Fruit fly (Drosophila melanogaster) whole organism, embryonic: Measurements from ENCODE around the gene CG13829.

Experiments used
- Aef1 ChIP-seq: fragments of 200-800 bp; sonication (Bioruptor generic); IDR thresholded peaks from 3 replicates; pipeline ENCODE4 v1.3.6; 2022; ENCODE audit warnings: missing biosample characterization, missing genetic modification characterization
- Atf6 ChIP-seq: fragments of 200-800 bp; sonication (Bioruptor generic); IDR thresholded peaks from 2 replicates; pipeline ENCODE4 v1.3.6; 2022; ENCODE audit warnings: missing biosample characterization, missing genetic modification characterization
- Bteb2 ChIP-seq: fragments of 200-800 bp; sonication (Bioruptor generic); optimal IDR thresholded peaks from 2 replicates; lab custom pipeline; 2016; ENCODE audit warnings: missing biosample characterization, missing genetic modification characterization
- CG10147 ChIP-seq: fragments of 200-800 bp; sonication (Bioruptor generic); optimal IDR thresholded peaks from 2 replicates; lab custom pipeline; 2019; ENCODE audit warnings: missing biosample characterization, mild to moderate bottlenecking, missing genetic modification characterization, moderate library complexity
- CG10209 ChIP-seq: fragments of 200-800 bp; sonication (Bioruptor generic); optimal IDR thresholded peaks from 3 replicates; lab custom pipeline; 2017; ENCODE audit warnings: missing biosample characterization, mild to moderate bottlenecking, missing genetic modification characterization, missing genetic modification reagents
- CG11456 ChIP-seq: fragments of 200-800 bp; sonication (Bioruptor generic); IDR thresholded peaks from 3 replicates; pipeline ENCODE4 v1.3.6; 2022; ENCODE audit warnings: missing biosample characterization, missing genetic modification characterization
- CG11723 ChIP-seq: fragments of 200-800 bp; sonication (Bioruptor generic); optimal IDR thresholded peaks from 2 replicates; lab custom pipeline; 2017; ENCODE audit warnings: missing biosample characterization, mild to moderate bottlenecking, missing genetic modification characterization
- CG12391 ChIP-seq: fragments of 200-800 bp; sonication (Bioruptor generic); optimal IDR thresholded peaks from 3 replicates; lab custom pipeline; 2018; ENCODE audit warnings: missing biosample characterization, mild to moderate bottlenecking, missing genetic modification characterization, moderate library complexity
- CG13296 ChIP-seq: fragments of 200-800 bp; sonication (Bioruptor generic); optimal IDR thresholded peaks from 3 replicates; lab custom pipeline; 2018; ENCODE audit warnings: missing biosample characterization, mild to moderate bottlenecking, missing genetic modification characterization
- CG14050 ChIP-seq: fragments of 200-800 bp; sonication (Bioruptor generic); IDR thresholded peaks from 3 replicates; pipeline ENCODE4 v1.3.6; 2022; ENCODE audit warnings: missing biosample characterization, missing genetic modification characterization
- CG1602 ChIP-seq: fragments of 200-800 bp; sonication (Bioruptor generic); optimal IDR thresholded peaks from 3 replicates; lab custom pipeline; 2016; ENCODE audit warnings: missing biosample characterization, missing genetic modification characterization
- CG2678 ChIP-seq: fragments of 200-800 bp; sonication (Bioruptor generic); optimal IDR thresholded peaks from 3 replicates; lab custom pipeline; 2019; ENCODE audit warnings: missing biosample characterization, mild to moderate bottlenecking, missing genetic modification characterization, moderate library complexity
- CG31365 ChIP-seq: fragments of 200-800 bp; sonication (Bioruptor generic); optimal IDR thresholded peaks from 2 replicates; lab custom pipeline; 2018; ENCODE audit warnings: missing biosample characterization, mild to moderate bottlenecking, missing genetic modification characterization
- CG32767 ChIP-seq: fragments of 200-800 bp; sonication (Bioruptor generic); IDR thresholded peaks from 2 replicates; pipeline ENCODE4 v1.3.6; 2022; ENCODE audit warnings: missing biosample characterization, missing genetic modification characterization
- CG32772 ChIP-seq: fragments of 200-800 bp; sonication (Bioruptor generic); IDR thresholded peaks from 2 replicates; pipeline ENCODE4 v1.3.6; 2022; ENCODE audit warnings: missing biosample characterization, missing genetic modification characterization
- CG3281 ChIP-seq: fragments of 200-800 bp; sonication (Bioruptor generic); optimal IDR thresholded peaks from 3 replicates; lab custom pipeline; 2017; ENCODE audit warnings: missing biosample characterization, mild to moderate bottlenecking, missing genetic modification characterization
- CG33557 ChIP-seq: fragments of 200-800 bp; sonication (Bioruptor generic); optimal IDR thresholded peaks from 2 replicates; lab custom pipeline; 2019; ENCODE audit warnings: missing biosample characterization, mild to moderate bottlenecking, missing genetic modification characterization, moderate library complexity
- CG34224 ChIP-seq: fragments of 200-800 bp; sonication (Bioruptor generic); IDR thresholded peaks from 3 replicates; pipeline ENCODE4 v1.3.6; 2022; ENCODE audit warnings: missing biosample characterization, missing genetic modification characterization; ENCODE audit not compliant: partially characterized antibody
- CG6654 ChIP-seq: fragments of 200-800 bp; sonication (Bioruptor generic); optimal IDR thresholded peaks from 2 replicates; lab custom pipeline; 2017; ENCODE audit warnings: missing biosample characterization, mild to moderate bottlenecking, missing genetic modification characterization
- CG7556 ChIP-seq: fragments of 200-800 bp; sonication (Bioruptor generic); optimal IDR thresholded peaks from 2 replicates; lab custom pipeline; 2017; ENCODE audit warnings: missing biosample characterization, mild to moderate bottlenecking, missing genetic modification characterization
- CG8089 ChIP-seq: fragments of 200-800 bp; sonication (Bioruptor generic); optimal IDR thresholded peaks from 3 replicates; lab custom pipeline; 2016; ENCODE audit warnings: missing biosample characterization, missing genetic modification characterization
- CoRest ChIP-seq: fragments of 200-800 bp; sonication (Bioruptor generic); optimal IDR thresholded peaks from 3 replicates; lab custom pipeline; 2018; ENCODE audit warnings: missing biosample characterization, mild to moderate bottlenecking, missing genetic modification characterization, moderate library complexity
- D ChIP-seq, 2 experiments: fragments of 200-800 bp in 1 of 2; fragments of >200 bp in 1 of 2; sonication (Bioruptor generic) in 1 of 2; optimal IDR thresholded peaks; 2 replicates in 1 of 2; 3 replicates in 1 of 2; lab custom pipeline; 2017; ENCODE audit warnings: mild to moderate bottlenecking in 1 of 2, missing biosample characterization in 1 of 2, missing genetic modification characterization in 1 of 2, missing genetic modification reagents in 1 of 2
- Dip2 ChIP-seq: fragments of 200-800 bp; sonication (Bioruptor generic); IDR thresholded peaks from 2 replicates; pipeline ENCODE4 v1.3.6; 2022; ENCODE audit warnings: missing biosample characterization, missing genetic modification characterization
- GATAe ChIP-seq: fragments of 200-800 bp; sonication (Bioruptor generic); conservative IDR thresholded peaks from 2 replicates; pipeline ENCODE4 v1.3.6; 2022; ENCODE audit warnings: missing biosample characterization, missing genetic modification characterization
- Gsc ChIP-seq: fragments of 200-800 bp; sonication (Bioruptor generic); IDR thresholded peaks from 2 replicates; pipeline ENCODE4 v1.3.6; 2022; ENCODE audit warnings: missing biosample characterization, missing genetic modification characterization
- HLH54F ChIP-seq: fragments of 200-800 bp; sonication (Bioruptor generic); optimal IDR thresholded peaks from 3 replicates; lab custom pipeline; 2016; ENCODE audit warnings: missing biosample characterization, missing genetic modification characterization
- Lpt ChIP-seq: fragments of >200 bp; optimal IDR thresholded peaks from 2 replicates; lab custom pipeline; 2018; ENCODE audit warnings: missing biosample characterization, missing genetic modification characterization
- Spps ChIP-seq: fragments of 200-800 bp; sonication (Bioruptor generic); optimal IDR thresholded peaks from 2 replicates; lab custom pipeline; 2018; ENCODE audit warnings: missing biosample characterization, mild to moderate bottlenecking, missing genetic modification characterization
- Tbp ChIP-seq: fragments of >200 bp; optimal IDR thresholded peaks from 2 replicates; lab custom pipeline; 2018; ENCODE audit warnings: missing biosample characterization, missing genetic modification characterization
- ato ChIP-seq: fragments of 200-800 bp; sonication (Bioruptor generic); IDR thresholded peaks from 2 replicates; pipeline ENCODE4 v1.3.6; 2022; ENCODE audit warnings: missing biosample characterization, missing genetic modification characterization; ENCODE audit not compliant: partially characterized antibody
- az2 ChIP-seq: fragments of 200-800 bp; sonication (Bioruptor generic); optimal IDR thresholded peaks from 3 replicates; lab custom pipeline; 2016; ENCODE audit warnings: missing biosample characterization, missing genetic modification characterization
- chif ChIP-seq, 2 experiments: fragments of 200-800 bp; sonication (Bioruptor generic); optimal IDR thresholded peaks; 3 replicates each; lab custom pipeline; 2016; ENCODE audit warnings: missing biosample characterization in 2 of 2, missing genetic modification characterization in 2 of 2
- da ChIP-seq: fragments of 200-800 bp; sonication (Bioruptor generic); optimal IDR thresholded peaks from 2 replicates; lab custom pipeline; 2016; ENCODE audit warnings: missing biosample characterization, missing genetic modification characterization
- en ChIP-seq: fragments of 200-800 bp; sonication (Bioruptor generic); optimal IDR thresholded peaks from 2 replicates; lab custom pipeline; 2016; ENCODE audit warnings: missing biosample characterization, missing genetic modification characterization
- exex ChIP-seq: fragments of 200-800 bp; sonication (Bioruptor generic); optimal IDR thresholded peaks from 4 replicates; lab custom pipeline; 2018; ENCODE audit warnings: missing biosample characterization, mild to moderate bottlenecking, missing genetic modification characterization, moderate library complexity
- fru ChIP-seq: fragments of >200 bp; optimal IDR thresholded peaks from 2 replicates; lab custom pipeline; 2017
- gcm ChIP-seq: fragments of 200-800 bp; sonication (Bioruptor generic); optimal IDR thresholded peaks from 2 replicates; lab custom pipeline; 2019; ENCODE audit warnings: missing biosample characterization, mild to moderate bottlenecking, missing genetic modification characterization, moderate library complexity
- gsb-n ChIP-seq: fragments of 200-800 bp; sonication (Bioruptor generic); optimal IDR thresholded peaks from 3 replicates; lab custom pipeline; 2018; ENCODE audit warnings: missing biosample characterization, mild to moderate bottlenecking, missing genetic modification characterization
- ind ChIP-seq: fragments of 200-800 bp; sonication (Bioruptor generic); optimal IDR thresholded peaks from 3 replicates; lab custom pipeline; 2016; ENCODE audit warnings: missing biosample characterization, missing genetic modification characterization
- insv ChIP-seq, 2 experiments: fragments of 200-800 bp; sonication (Bioruptor generic); optimal IDR thresholded peaks; 3 replicates each; lab custom pipeline; 2016 to 2018; ENCODE audit warnings: missing biosample characterization in 2 of 2, missing genetic modification characterization in 2 of 2
- ken ChIP-seq: fragments of 200-800 bp; sonication (Bioruptor generic); IDR thresholded peaks from 3 replicates; pipeline ENCODE4 v1.3.6; 2022; ENCODE audit warnings: missing biosample characterization, missing genetic modification characterization
- mirr ChIP-seq: fragments of 200-800 bp; sonication (Bioruptor generic); optimal IDR thresholded peaks from 3 replicates; lab custom pipeline; 2018; ENCODE audit warnings: missing biosample characterization, mild to moderate bottlenecking, missing genetic modification characterization
- pb ChIP-seq: fragments of 200-800 bp; sonication (Bioruptor generic); optimal IDR thresholded peaks from 3 replicates; lab custom pipeline; 2016; ENCODE audit warnings: missing biosample characterization, missing genetic modification characterization
- pfk ChIP-seq: fragments of 200-800 bp; sonication (Bioruptor generic); optimal IDR thresholded peaks from 2 replicates; lab custom pipeline; 2018; ENCODE audit warnings: missing biosample characterization, mild to moderate bottlenecking, missing genetic modification characterization, moderate library complexity
- pita ChIP-seq: fragments of 200-800 bp; sonication (Bioruptor generic); optimal IDR thresholded peaks from 2 replicates; lab custom pipeline; 2017; ENCODE audit warnings: missing biosample characterization, mild to moderate bottlenecking, missing genetic modification characterization
- row ChIP-seq: fragments of 200-800 bp; sonication (Bioruptor generic); IDR thresholded peaks from 3 replicates; pipeline ENCODE4 v1.3.6; 2022; ENCODE audit warnings: missing biosample characterization, missing genetic modification characterization
- ssp ChIP-seq: fragments of 200-800 bp; sonication (Bioruptor generic); IDR thresholded peaks from 2 replicates; pipeline ENCODE4 v1.3.6; 2022; ENCODE audit warnings: missing biosample characterization, missing genetic modification characterization
- ttk ChIP-seq: fragments of 200-800 bp; sonication (Bioruptor generic); IDR thresholded peaks from 2 replicates; pipeline ENCODE4 v2.1.2; 2022; ENCODE audit warnings: missing biosample characterization, missing genetic modification characterization
- tup ChIP-seq: fragments of 200-800 bp; sonication (Bioruptor generic); optimal IDR thresholded peaks from 2 replicates; lab custom pipeline; 2016; ENCODE audit warnings: missing biosample characterization, mild to moderate bottlenecking, missing genetic modification characterization, moderate library complexity
- wdn ChIP-seq: fragments of 200-800 bp; sonication (Bioruptor generic); IDR thresholded peaks from 2 replicates; pipeline ENCODE4 v1.3.6; 2022; ENCODE audit warnings: missing biosample characterization, missing genetic modification characterization
- wor ChIP-seq: fragments of 200-800 bp; sonication (Bioruptor generic); IDR thresholded peaks from 2 replicates; pipeline ENCODE4 v1.3.6; 2022; ENCODE audit warnings: missing biosample characterization, missing genetic modification characterization

The CG13829 gene

DNA sequence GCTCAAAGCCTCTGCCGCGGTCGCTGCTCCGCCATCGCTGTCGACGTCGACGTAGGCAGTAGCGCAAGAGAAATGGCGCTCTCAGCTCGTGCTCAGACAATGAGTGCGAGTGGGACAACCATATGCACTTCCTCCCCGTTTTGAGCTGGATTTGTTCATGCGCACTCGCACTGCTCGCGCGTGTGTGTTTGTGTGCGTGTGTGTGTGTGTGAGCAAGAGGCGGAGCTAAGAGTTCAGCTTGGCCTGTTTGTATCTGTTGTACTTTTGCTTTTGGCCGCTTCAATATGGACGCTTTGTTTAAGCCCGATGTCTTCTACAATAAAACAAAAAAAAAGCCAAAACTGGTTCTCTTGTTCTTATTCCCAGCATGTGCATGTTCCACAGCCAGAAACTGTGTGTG, 40.0 kb upstream of the CG13829 start (continued):
- TF ChIP-seq pita (no peak), Bteb2 (GFP tag; lab: Kevin White, UChicago) (no peak), gsb-n (no peak), CG2678 (tag; lab: Kevin White, UChicago) (no peak), CG8089 (GFP tag; lab: Kevin White, UChicago) (no peak), CG12391 (tag; lab: Kevin White, UChicago) (no peak), D (optimal IDR thresholded peaks at IDR 0.05; lab: Kevin White, UChicago) (no peak), D (GFP tag; optimal IDR thresholded peaks at IDR 0.05; lab: Kevin White, UChicago) (no peak), mirr (GFP tag; lab: Kevin White, UChicago) (peak; percentile 42), CG33557 (no peak), pfk (GFP tag; lab: Kevin White, UChicago) (no peak), az2 (GFP tag; lab: Kevin White, UChicago) (no peak), Gsc (GFP tag; lab: Robert Waterston, UW) (no peak), CG32772 (GFP tag; lab: Robert Waterston, UW) (no peak), gcm (GFP tag; lab: Kevin White, UChicago) (peak; percentile 30), pb (GFP tag; lab: Kevin White, UChicago) (no peak), chif (GFP tag; optimal IDR thresholded peaks at IDR 0.05; lab: Kevin White, UChicago) (no peak), CG11456 (GFP tag; lab: Robert Waterston, UW) (no peak), row (GFP tag; lab: Robert Waterston, UW) (no peak), Spps (tag; lab: Kevin White, UChicago) (no peak), insv (GFP tag; optimal IDR thresholded peaks at IDR 0.05; lab: Kevin White, UChicago) (no peak), CG34224 (GFP tag; lab: Robert Waterston, UW) (peak; percentile 61; the same call in 1 of the 3 replicates), CG3281 (no peak), exex (tag; lab: Kevin White, UChicago) (no peak), Aef1 (no peak), CG6654 (GFP tag; lab: Kevin White, UChicago) (no peak), CG7556 (GFP tag; lab: Kevin White, UChicago) (no peak), CG10147 (no peak), CG14050 (GFP tag; lab: Robert Waterston, UW) (no peak), Lpt (GFP tag; lab: Kevin White, UChicago) (no peak), tup (GFP tag; lab: Kevin White, UChicago) (no peak), CG32767 (peak; percentile 64), ttk (GFP tag; lab: Robert Waterston, UW) (no peak), HLH54F (GFP tag; lab: Kevin White, UChicago) (no peak), wor (GFP tag; lab: Robert Waterston, UW) (no peak), CG31365 (no peak), CG13296 (no peak), fru (no peak), CG1602 (GFP tag; lab: Kevin White, UChicago) (no peak), GATAe (no peak), ind (GFP tag; lab: Kevin White, UChicago) (no peak), CoRest (tag; lab: Kevin White, UChicago) (peak; percentile 23), wdn (GFP tag; lab: Robert Waterston, UW) (no peak), en (GFP tag; lab: Kevin White, UChicago) (no peak), CG11723 (no peak), Dip2 (no peak), CG10209 (GFP tag; lab: Kevin White, UChicago) (no peak), ssp (no peak), ken (no peak), ato (GFP tag; lab: Robert Waterston, UW) (0 out of 2 replicates have a peak, but pooled peaks have one; percentile 15), Atf6 (no peak), Tbp (GFP tag; lab: Kevin White, UChicago) (no peak), da (GFP tag; lab: Kevin White, UChicago) (no peak)
